Fruit fly (Drosophila melanogaster) whole organism, embryonic: ENCODE measurements around the gene MESR6.

Experiments used
- Ada2b ChIP-seq: fragments of 200-800 bp; sonication (Bioruptor generic); IDR thresholded peaks from 2 replicates; pipeline ENCODE4 v1.3.6; 2022; ENCODE audit warnings: missing biosample characterization, missing genetic modification characterization
- Atf3 ChIP-seq: fragments of 200-800 bp; sonication (Bioruptor generic); optimal IDR thresholded peaks from 3 replicates; lab custom pipeline; 2016; ENCODE audit warnings: missing biosample characterization, missing genetic modification characterization
- C15 ChIP-seq: fragments of 200-800 bp; sonication (Bioruptor generic); IDR thresholded peaks from 3 replicates; pipeline ENCODE4 v1.3.6; 2022; ENCODE audit warnings: missing biosample characterization, missing genetic modification characterization
- CG10462 ChIP-seq: fragments of 200-800 bp; sonication (Bioruptor generic); optimal IDR thresholded peaks from 2 replicates; lab custom pipeline; 2016; ENCODE audit warnings: missing biosample characterization, missing genetic modification characterization
- CG11695 ChIP-seq: fragments of 200-800 bp; sonication (Bioruptor generic); IDR thresholded peaks from 3 replicates; pipeline ENCODE4 v1.3.6; 2022; ENCODE audit warnings: missing biosample characterization, missing genetic modification characterization
- CG12155 ChIP-seq: fragments of 200-800 bp; sonication (Bioruptor generic); optimal IDR thresholded peaks from 3 replicates; lab custom pipeline; 2016; ENCODE audit warnings: missing biosample characterization, missing genetic modification characterization
- CG12219 ChIP-seq: fragments of 200-800 bp; sonication (Bioruptor generic); optimal IDR thresholded peaks from 3 replicates; lab custom pipeline; 2018; ENCODE audit warnings: missing biosample characterization, mild to moderate bottlenecking, missing genetic modification characterization
- CG12942 ChIP-seq: fragments of 200-800 bp; sonication (Bioruptor generic); optimal IDR thresholded peaks from 3 replicates; lab custom pipeline; 2016; ENCODE audit warnings: missing biosample characterization, missing genetic modification characterization
- CG13775 ChIP-seq: fragments of 200-800 bp; sonication (Bioruptor generic); optimal IDR thresholded peaks from 3 replicates; lab custom pipeline; 2017; ENCODE audit warnings: missing biosample characterization, mild to moderate bottlenecking, missing genetic modification characterization
- CG14441 ChIP-seq: fragments of 200-800 bp; sonication (Bioruptor generic); IDR thresholded peaks from 2 replicates; pipeline ENCODE4 v1.3.6; 2022; ENCODE audit warnings: missing biosample characterization, missing genetic modification characterization
- CG1647 ChIP-seq: fragments of 200-800 bp; sonication (Bioruptor generic); optimal IDR thresholded peaks from 3 replicates; lab custom pipeline; 2016; ENCODE audit warnings: missing biosample characterization, missing genetic modification characterization
- CG3281 ChIP-seq: fragments of 200-800 bp; sonication (Bioruptor generic); optimal IDR thresholded peaks from 3 replicates; lab custom pipeline; 2017; ENCODE audit warnings: missing biosample characterization, mild to moderate bottlenecking, missing genetic modification characterization
- CG33557 ChIP-seq: fragments of 200-800 bp; sonication (Bioruptor generic); optimal IDR thresholded peaks from 2 replicates; lab custom pipeline; 2019; ENCODE audit warnings: missing biosample characterization, mild to moderate bottlenecking, missing genetic modification characterization, moderate library complexity
- CG3407 ChIP-seq: fragments of 200-800 bp; sonication (Bioruptor generic); optimal IDR thresholded peaks from 2 replicates; lab custom pipeline; 2018; ENCODE audit warnings: missing biosample characterization, mild to moderate bottlenecking, missing genetic modification characterization
- CG3847 ChIP-seq: fragments of 200-800 bp; sonication (Bioruptor generic); IDR thresholded peaks from 2 replicates; pipeline ENCODE4 v1.3.6; 2022; ENCODE audit warnings: missing biosample characterization, missing genetic modification characterization
- CG4282 ChIP-seq: fragments of 200-800 bp; sonication (Bioruptor generic); optimal IDR thresholded peaks from 2 replicates; lab custom pipeline; 2016; ENCODE audit warnings: missing biosample characterization, missing genetic modification characterization
- CG4730 ChIP-seq: fragments of 200-800 bp; sonication (Bioruptor generic); IDR thresholded peaks from 2 replicates; pipeline ENCODE4 v1.3.6; 2022; ENCODE audit warnings: missing biosample characterization, missing genetic modification characterization
- CG6683 ChIP-seq: fragments of 200-800 bp; sonication (Bioruptor generic); optimal IDR thresholded peaks from 2 replicates; lab custom pipeline; 2017; ENCODE audit warnings: missing biosample characterization, mild to moderate bottlenecking, missing genetic modification characterization, missing genetic modification reagents
- CG7928 ChIP-seq: fragments of 200-800 bp; sonication (Bioruptor generic); optimal IDR thresholded peaks from 2 replicates; lab custom pipeline; 2017; ENCODE audit warnings: missing biosample characterization, mild to moderate bottlenecking, missing genetic modification characterization
- CG8478 ChIP-seq: fragments of >200 bp; optimal IDR thresholded peaks from 2 replicates; lab custom pipeline; 2018
- Chrac-16 ChIP-seq: fragments of 200-800 bp; sonication (Bioruptor generic); optimal IDR thresholded peaks from 3 replicates; lab custom pipeline; 2016; ENCODE audit warnings: missing biosample characterization, missing genetic modification characterization
- Dbx ChIP-seq: fragments of 200-800 bp; sonication (Bioruptor generic); IDR thresholded peaks from 3 replicates; pipeline ENCODE4 v1.3.6; 2022; ENCODE audit warnings: missing biosample characterization, missing genetic modification characterization
- Doc2 ChIP-seq: fragments of 200-800 bp; sonication (Bioruptor generic); IDR thresholded peaks from 2 replicates; pipeline ENCODE4 v1.3.6; 2022; ENCODE audit warnings: missing biosample characterization, missing genetic modification characterization
- Dref ChIP-seq: fragments of 200-800 bp; sonication (Bioruptor generic); IDR thresholded peaks from 2 replicates; pipeline ENCODE4 v1.3.6; 2022; ENCODE audit warnings: missing biosample characterization, missing genetic modification characterization
- H2.0 ChIP-seq: fragments of 200-800 bp; sonication (Bioruptor generic); IDR thresholded peaks from 2 replicates; pipeline ENCODE4 v1.3.6; 2022; ENCODE audit warnings: missing biosample characterization, missing genetic modification characterization
- Hr3 ChIP-seq: fragments of 200-800 bp; sonication (Bioruptor generic); optimal IDR thresholded peaks from 3 replicates; lab custom pipeline; 2016; ENCODE audit warnings: missing biosample characterization, missing genetic modification characterization
- Hr78 ChIP-seq, 2 experiments: fragments of 200-800 bp in 1 of 2; fragments of >200 bp in 1 of 2; sonication (Bioruptor generic) in 1 of 2; optimal IDR thresholded peaks; 2 replicates each; lab custom pipeline; 2017 to 2019; ENCODE audit warnings: missing biosample characterization in 2 of 2, missing genetic modification characterization in 2 of 2, mild to moderate bottlenecking in 1 of 2, moderate library complexity in 1 of 2
- Lim3 ChIP-seq: fragments of 200-800 bp; sonication (Bioruptor generic); IDR thresholded peaks from 2 replicates; pipeline ENCODE4 v1.3.6; 2022; ENCODE audit warnings: missing biosample characterization, missing genetic modification characterization
- Mad ChIP-seq: fragments of 200-800 bp; sonication (Bioruptor generic); optimal IDR thresholded peaks from 2 replicates; lab custom pipeline; 2016; ENCODE audit warnings: missing biosample characterization, missing genetic modification characterization
- NK7.1 ChIP-seq: fragments of 200-800 bp; sonication (Bioruptor generic); optimal IDR thresholded peaks from 3 replicates; lab custom pipeline; 2016; ENCODE audit warnings: missing biosample characterization, missing genetic modification characterization
- Nf-YB ChIP-seq: fragments of 200-800 bp; sonication (Bioruptor generic); optimal IDR thresholded peaks from 3 replicates; lab custom pipeline; 2019; ENCODE audit warnings: missing biosample characterization, mild to moderate bottlenecking, missing genetic modification characterization, moderate library complexity
- Ptx1 ChIP-seq: fragments of 200-800 bp; sonication (Bioruptor generic); IDR thresholded peaks from 2 replicates; pipeline ENCODE4 v1.3.6; 2022; ENCODE audit warnings: missing biosample characterization, missing genetic modification characterization
- Stat92E ChIP-seq, 3 experiments: fragments of >200 bp in 2 of 3; fragments of 200-800 bp in 1 of 3; sonication (Bioruptor generic) in 1 of 3; optimal IDR thresholded peaks; 2 replicates each; lab custom pipeline; 2017 to 2019; ENCODE audit warnings: missing biosample characterization in 3 of 3, missing genetic modification characterization in 3 of 3, mild to moderate bottlenecking in 1 of 3, moderate library complexity in 1 of 3
- abd-A ChIP-seq: fragments of 200-800 bp; sonication (Bioruptor generic); optimal IDR thresholded peaks from 3 replicates; lab custom pipeline; 2019; ENCODE audit warnings: missing biosample characterization, mild to moderate bottlenecking, missing genetic modification characterization, moderate library complexity
- ac ChIP-seq: fragments of 200-800 bp; sonication (Bioruptor generic); optimal IDR thresholded peaks from 3 replicates; lab custom pipeline; 2017; ENCODE audit warnings: missing biosample characterization, mild to moderate bottlenecking, missing genetic modification characterization
- az2 ChIP-seq: fragments of 200-800 bp; sonication (Bioruptor generic); optimal IDR thresholded peaks from 3 replicates; lab custom pipeline; 2016; ENCODE audit warnings: missing biosample characterization, missing genetic modification characterization
- bsh ChIP-seq, 2 experiments: fragments of 200-800 bp; sonication (Bioruptor generic); optimal IDR thresholded peaks; 2 replicates each; lab custom pipeline; 2017 to 2018; ENCODE audit warnings: mild to moderate bottlenecking in 2 of 2, missing biosample characterization in 2 of 2, missing genetic modification characterization in 2 of 2, moderate library complexity in 1 of 2
- chn ChIP-seq: fragments of 200-800 bp; sonication (Bioruptor generic); optimal IDR thresholded peaks from 2 replicates; lab custom pipeline; 2016; ENCODE audit warnings: missing biosample characterization, missing genetic modification characterization
- eve ChIP-seq, 2 experiments: fragments of >200 bp; optimal IDR thresholded peaks; 2 replicates each; lab custom pipeline; 2017; ENCODE audit warnings: missing biosample characterization in 2 of 2, missing genetic modification characterization in 2 of 2
- gsb ChIP-seq: fragments of 200-800 bp; sonication (Bioruptor generic); IDR thresholded peaks from 2 replicates; pipeline ENCODE4 v1.3.6; 2022; ENCODE audit warnings: missing biosample characterization, missing genetic modification characterization
- hkb ChIP-seq, 2 experiments: fragments of 200-800 bp in 1 of 2; fragments of >200 bp in 1 of 2; sonication (Bioruptor generic) in 1 of 2; IDR thresholded peaks in 1 of 2; optimal IDR thresholded peaks in 1 of 2; 2 replicates each; pipeline versions ENCODE4 v1.3.6 to Lab custom; 2017 to 2022; ENCODE audit warnings: missing biosample characterization in 1 of 2, missing genetic modification characterization in 1 of 2
- kay ChIP-seq: fragments of 200-800 bp; sonication (Bioruptor generic); optimal IDR thresholded peaks from 2 replicates; lab custom pipeline; 2016; ENCODE audit warnings: missing biosample characterization, missing genetic modification characterization
- lilli ChIP-seq: fragments of 200-800 bp; sonication (Bioruptor generic); optimal IDR thresholded peaks from 3 replicates; lab custom pipeline; 2016; ENCODE audit warnings: missing biosample characterization, missing genetic modification characterization
- nerfin-1 ChIP-seq: fragments of 200-800 bp; sonication (Bioruptor generic); optimal IDR thresholded peaks from 3 replicates; lab custom pipeline; 2019; ENCODE audit warnings: missing biosample characterization, mild to moderate bottlenecking, missing genetic modification characterization, moderate library complexity
- otp ChIP-seq: fragments of 200-800 bp; sonication (Bioruptor generic); IDR thresholded peaks from 3 replicates; pipeline ENCODE4, ENCODE4 v1.3.6; 2022; ENCODE audit warnings: missing biosample characterization, missing genetic modification characterization
- pita ChIP-seq: fragments of 200-800 bp; sonication (Bioruptor generic); optimal IDR thresholded peaks from 2 replicates; lab custom pipeline; 2017; ENCODE audit warnings: missing biosample characterization, mild to moderate bottlenecking, missing genetic modification characterization
- pum ChIP-seq: fragments of 200-800 bp; sonication (Bioruptor generic); optimal IDR thresholded peaks from 2 replicates; lab custom pipeline; 2016; ENCODE audit warnings: missing biosample characterization, missing genetic modification characterization
- stc ChIP-seq: fragments of 200-800 bp; sonication (Bioruptor generic); IDR thresholded peaks from 2 replicates; pipeline ENCODE4 v1.3.6; 2022; ENCODE audit warnings: missing biosample characterization, missing genetic modification characterization
- trem ChIP-seq: fragments of 200-800 bp; optimal IDR thresholded peaks from 3 replicates; lab custom pipeline; 2019; ENCODE audit warnings: missing biosample characterization, mild to moderate bottlenecking, missing genetic modification characterization, moderate library complexity
- zen ChIP-seq: fragments of 200-800 bp; sonication (Bioruptor generic); optimal IDR thresholded peaks from 3 replicates; lab custom pipeline; 2018; ENCODE audit warnings: missing biosample characterization, mild to moderate bottlenecking, missing genetic modification characterization, moderate library complexity

The MESR6 gene

DNA sequence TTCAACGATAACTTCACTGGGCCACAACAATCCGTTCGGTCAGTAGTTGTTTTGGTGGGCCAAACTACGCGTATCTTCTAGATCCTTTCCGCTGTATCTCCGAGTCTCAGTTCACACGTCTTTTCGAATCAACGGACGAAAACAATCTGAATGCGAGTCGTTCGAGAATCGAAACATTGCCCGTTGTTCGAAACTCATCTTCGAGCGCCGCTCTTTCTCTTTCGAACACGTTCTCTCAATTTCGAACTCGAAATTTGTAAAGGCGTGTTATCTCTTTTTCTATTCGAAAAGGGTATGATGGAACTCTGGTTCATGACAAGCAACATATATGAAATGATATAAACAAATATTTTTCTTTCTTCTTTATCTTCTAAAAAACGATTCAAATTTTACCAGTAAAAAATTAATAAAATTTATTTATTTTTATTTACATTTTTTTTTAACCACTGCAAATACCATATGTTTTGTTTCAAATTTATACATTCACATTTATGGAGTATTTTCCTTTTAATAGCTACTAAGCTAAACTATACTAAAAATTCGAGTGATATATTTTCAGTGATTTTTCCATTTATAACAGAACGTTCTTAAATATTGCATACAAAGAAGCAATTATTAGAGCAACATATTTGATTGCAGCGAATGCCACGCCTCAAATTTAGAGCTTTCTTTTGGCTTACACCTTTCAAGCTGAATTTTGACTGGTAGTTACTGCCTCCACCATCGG, 47.0 kb upstream of the MESR6 start, which contains the start of gene nkd (continued):
- TF ChIP-seq pita (GFP tag; lab: Kevin White, UChicago): no peak
- TF ChIP-seq Dbx: peak; percentile 94
- peak; percentile 96 for TF ChIP-seq CG11695 (GFP tag; lab: Robert Waterston, UW)
- peak; percentile 42 for TF ChIP-seq pum
- TF ChIP-seq H2.0 (GFP tag; lab: Robert Waterston, UW): peak; percentile 92
- peak; percentile 92 for TF ChIP-seq Ada2b (GFP tag; lab: Robert Waterston, UW)
- peak; percentile 46 for TF ChIP-seq CG3281 (GFP tag; lab: Kevin White, UChicago)
- peak; percentile 78 for TF ChIP-seq trem (tag; lab: Kevin White, UChicago)
- TF ChIP-seq CG10462 (GFP tag; lab: Kevin White, UChicago): peak; percentile 83
- peak; percentile 93 for TF ChIP-seq az2
- TF ChIP-seq nerfin-1: peak; percentile 84
- peak; percentile 44 for TF ChIP-seq Atf3 (GFP tag; lab: Kevin White, UChicago)
- peak; percentile 74 for TF ChIP-seq gsb (GFP tag; lab: Robert Waterston, UW)
- TF ChIP-seq CG12219 (GFP tag; lab: Kevin White, UChicago): peak; percentile 74
- peak; percentile 89 for TF ChIP-seq CG33557 (GFP tag; lab: Kevin White, UChicago)
- TF ChIP-seq Nf-YB: peak; percentile 79
- peak in 1 of 3 experiments; percentile 71 for TF ChIP-seq Stat92E (GFP tag; optimal IDR thresholded peaks at IDR 0.05; lab: Kevin White, UChicago)
- TF ChIP-seq CG3847: peak; percentile 80
- TF ChIP-seq CG13775: peak; percentile 71
- peak; percentile 68 for TF ChIP-seq kay
- TF ChIP-seq Ptx1 (GFP tag; lab: Robert Waterston, UW): peak; percentile 91
- TF ChIP-seq NK7.1: peak; percentile 41
- peak; percentile 69 for TF ChIP-seq Mad (GFP tag; lab: Kevin White, UChicago)
- no peak for TF ChIP-seq CG7928
- TF ChIP-seq C15 (GFP tag; lab: Robert Waterston, UW): peak; percentile 49; the same call in 1 of the 3 replicates
- TF ChIP-seq ac (GFP tag; lab: Kevin White, UChicago): peak; percentile 38
- TF ChIP-seq hkb (optimal IDR thresholded peaks at IDR 0.05; lab: Kevin White, UChicago): no peak
- peak; percentile 94 for TF ChIP-seq hkb (GFP tag; IDR thresholded peaks at IDR 0.05; lab: Robert Waterston, UW)
- TF ChIP-seq bsh (GFP tag; optimal IDR thresholded peaks at IDR 0.05; lab: Kevin White, UChicago): peak; percentile 19 to 94
- TF ChIP-seq Doc2 (GFP tag; lab: Robert Waterston, UW): no peak
- TF ChIP-seq Lim3: no peak
- peak in 1 of 2 experiments; percentile 76 for TF ChIP-seq Hr78 (GFP tag; optimal IDR thresholded peaks at IDR 0.05; lab: Kevin White, UChicago)
- TF ChIP-seq lilli: peak; percentile 90
- TF ChIP-seq CG4730 (GFP tag; lab: Robert Waterston, UW): peak; percentile 86
- TF ChIP-seq zen (tag; lab: Kevin White, UChicago): peak; percentile 79
- peak; percentile 91 for TF ChIP-seq Hr3 (GFP tag; lab: Kevin White, UChicago)
- peak; percentile 87 for TF ChIP-seq otp
- TF ChIP-seq abd-A (tag; lab: Kevin White, UChicago): peak; percentile 62
- TF ChIP-seq Dref (GFP tag; lab: Robert Waterston, UW): no peak
- peak; percentile 89 for TF ChIP-seq Chrac-16 (GFP tag; lab: Kevin White, UChicago)
- TF ChIP-seq CG14441 (GFP tag; lab: Robert Waterston, UW): peak; percentile 83
- TF ChIP-seq stc: peak; percentile 95
- no peak for TF ChIP-seq eve (GFP tag; optimal IDR thresholded peaks at IDR 0.05; lab: Kevin White, UChicago)
- peak; percentile 28 for TF ChIP-seq CG1647 (GFP tag; lab: Kevin White, UChicago)
- peak; percentile 50 for TF ChIP-seq CG4282
- TF ChIP-seq CG8478: no peak
- TF ChIP-seq chn (GFP tag; lab: Kevin White, UChicago): peak; percentile 81
- TF ChIP-seq CG12942: peak; percentile 92
- peak; percentile 89 for TF ChIP-seq CG12155
- TF ChIP-seq CG6683 (GFP tag; lab: Kevin White, UChicago): peak; percentile 60
- TF ChIP-seq CG3407 (GFP tag; lab: Kevin White, UChicago): peak; percentile 72
